Worm (Caenorhabditis elegans): ENCODE measurements around the gene C17H11.4.

Gene C17H11.4

ce11 chrX:8216957-8217356 is 35.5 kb upstream of the C17H11.4 start:
- no peak for TF ChIP-seq mdl-1 (tag; optimal IDR thresholded peaks at IDR 0.05)
- no peak for TF ChIP-seq fkh-2 (tag; optimal IDR thresholded peaks at IDR 0.05)
- no peak for TF ChIP-seq daf-12 (tag; optimal IDR thresholded peaks at IDR 0.05)
- TF ChIP-seq ztf-4 (tag; optimal IDR thresholded peaks at IDR 0.05), result no peak
- TF ChIP-seq eor-1 (tag; optimal IDR thresholded peaks at IDR 0.05), result no peak
- no peak for TF ChIP-seq nhr-23 (tag; optimal IDR thresholded peaks at IDR 0.05)
- no peak for TF ChIP-seq nhr-11 (tag; optimal IDR thresholded peaks at IDR 0.05)
- TF ChIP-seq tbx-2 (tag; optimal IDR thresholded peaks at IDR 0.05), result no peak
- no peak for TF ChIP-seq ztf-11 (tag; optimal IDR thresholded peaks at IDR 0.05)
- TF ChIP-seq egl-27 (tag; optimal IDR thresholded peaks at IDR 0.05), result no peak
- no peak for TF ChIP-seq ama-1 (optimal IDR thresholded peaks at IDR 0.05)
- no peak for TF ChIP-seq ZK546.5 (tag; optimal IDR thresholded peaks at IDR 0.05)
- TF ChIP-seq egl-5 (tag; optimal IDR thresholded peaks at IDR 0.05), result no peak
- no peak for TF ChIP-seq lin-39 (tag; optimal IDR thresholded peaks at IDR 0.05)
- no peak for TF ChIP-seq R02D3.7 (tag; optimal IDR thresholded peaks at IDR 0.05)
- TF ChIP-seq skn-1 (tag; optimal IDR thresholded peaks at IDR 0.05), result no peak
- TF ChIP-seq mml-1 (tag; optimal IDR thresholded peaks at IDR 0.05), result no peak

ce11 chrX:8214424-8215115 is 33.1 kb upstream of the C17H11.4 start, which contains the start of gene C47D2.1:
Gene C47D2.1 (plus strand): TSS chrX:8215065.
- no peak for TF ChIP-seq nfya-1 (tag; optimal IDR thresholded peaks at IDR 0.05; ENCODE audit: insufficient read depth)
- no peak for TF ChIP-seq egl-27 (tag; optimal IDR thresholded peaks at IDR 0.05)
- TF ChIP-seq fkh-2 (tag; optimal IDR thresholded peaks at IDR 0.05), result no peak
- TF ChIP-seq nhr-11 (tag; optimal IDR thresholded peaks at IDR 0.05), result no peak
- TF ChIP-seq nhr-76 (tag; optimal IDR thresholded peaks at IDR 0.05), result no peak
- no peak for TF ChIP-seq unc-62 (GFP tag; optimal IDR thresholded peaks at IDR 0.05)
- TF ChIP-seq nhr-67 (tag; optimal IDR thresholded peaks at IDR 0.05), result no peak
- no peak for TF ChIP-seq ceh-82 (tag; optimal IDR thresholded peaks at IDR 0.05)

ce11 chrX:8210999-8211398 is 29.6 kb upstream of the C17H11.4 start, which contains the start of gene cdd-1:
Gene cdd-1 (minus strand): TSS chrX:8211149.
- TF ChIP-seq unc-62 (GFP tag; optimal IDR thresholded peaks at IDR 0.05), result no peak
- TF ChIP-seq elt-3 (tag; optimal IDR thresholded peaks at IDR 0.05), result peak in 1 of 3 experiments; percentile 50
- no peak for TF ChIP-seq hmg-11 (tag; optimal IDR thresholded peaks at IDR 0.05)
- peak; percentile 38 for TF ChIP-seq fos-1 (tag; optimal IDR thresholded peaks at IDR 0.05)
- peak; percentile 96 for TF ChIP-seq elt-2 (tag; optimal IDR thresholded peaks at IDR 0.05)
- peak; percentile 72 for TF ChIP-seq pqm-1 (tag; optimal IDR thresholded peaks at IDR 0.05)
- TF ChIP-seq R02D3.7 (tag; optimal IDR thresholded peaks at IDR 0.05), result peak; percentile 5
- TF ChIP-seq nfya-1 (tag; optimal IDR thresholded peaks at IDR 0.05; ENCODE audit: insufficient read depth), result peak; percentile 17
- TF ChIP-seq jun-1 (tag; optimal IDR thresholded peaks at IDR 0.05), result peak; percentile 7
- TF ChIP-seq unc-39 (tag; optimal IDR thresholded peaks at IDR 0.05), result no peak
- TF ChIP-seq ZK546.5 (tag; optimal IDR thresholded peaks at IDR 0.05), result no peak

ce11 chrX:8205919-8206318 is 24.5 kb upstream of the C17H11.4 start:
- TF ChIP-seq nhr-43 (tag; optimal IDR thresholded peaks at IDR 0.05; ENCODE audit: poor library complexity, severe bottlenecking) (peak; percentile 11), nfya-1 (tag; optimal IDR thresholded peaks at IDR 0.05; ENCODE audit: insufficient read depth) (peak; percentile 72), egl-27 (tag; optimal IDR thresholded peaks at IDR 0.05) (no peak), hmg-11 (tag; optimal IDR thresholded peaks at IDR 0.05) (peak; percentile 81), lin-15B (tag; optimal IDR thresholded peaks at IDR 0.05) (peak; percentile 58), fkh-2 (tag; optimal IDR thresholded peaks at IDR 0.05) (peak; percentile 47), nhr-28 (tag; optimal IDR thresholded peaks at IDR 0.05) (no peak), lin-39 (tag; optimal IDR thresholded peaks at IDR 0.05) (peak; percentile 82), fos-1 (tag; optimal IDR thresholded peaks at IDR 0.05) (no peak)

ce11 chrX:8204475-8204874 is 23.0 kb upstream of the C17H11.4 start:
- TF ChIP-seq fkh-2 (tag; optimal IDR thresholded peaks at IDR 0.05), result no peak
- no peak for TF ChIP-seq nhr-43 (tag; optimal IDR thresholded peaks at IDR 0.05; ENCODE audit: poor library complexity, severe bottlenecking)
- no peak for TF ChIP-seq mdl-1 (tag; optimal IDR thresholded peaks at IDR 0.05)
- no peak for TF ChIP-seq unc-62 (GFP tag; optimal IDR thresholded peaks at IDR 0.05)
- no peak for TF ChIP-seq lin-39 (tag; optimal IDR thresholded peaks at IDR 0.05)
- no peak for TF ChIP-seq zag-1 (tag; optimal IDR thresholded peaks at IDR 0.05)
- TF ChIP-seq pqm-1 (tag; optimal IDR thresholded peaks at IDR 0.05), result no peak
- no peak for TF ChIP-seq ztf-4 (tag; optimal IDR thresholded peaks at IDR 0.05)
- no peak for TF ChIP-seq nhr-77 (tag; optimal IDR thresholded peaks at IDR 0.05)
- TF ChIP-seq R02D3.7 (tag; optimal IDR thresholded peaks at IDR 0.05), result no peak
- no peak for TF ChIP-seq mml-1 (tag; optimal IDR thresholded peaks at IDR 0.05)
- TF ChIP-seq sea-2 (GFP tag; optimal IDR thresholded peaks at IDR 0.05), result no peak
- TF ChIP-seq ceh-9 (tag; optimal IDR thresholded peaks at IDR 0.05), result no peak
- TF ChIP-seq fkh-10 (GFP tag; optimal IDR thresholded peaks at IDR 0.05), result no peak

All from whole organism, L3 larva.